Worm (Caenorhabditis elegans) whole organism, L1 larva: Measurements from ENCODE around the gene lap-2.

Experiments
- C04F5.9 ChIP-seq: sonication (generic microtip); optimal IDR thresholded peaks from 2 replicates; lab custom pipeline; 2016; ENCODE audit warnings: missing genetic modification characterization, missing compliant biosample characterization
- fos-1 ChIP-seq: fragments of 150-350 bp; optimal IDR thresholded peaks from 2 replicates; lab custom pipeline; 2014; ENCODE audit warnings: missing biosample characterization, missing genetic modification characterization
- zag-1 ChIP-seq: fragments of 150-350 bp; optimal IDR thresholded peaks from 2 replicates; lab custom pipeline; 2014; ENCODE audit warnings: missing biosample characterization, missing genetic modification characterization

- TF ChIP-seq fos-1 (tag; lab: Kevin White, UChicago) (no peak), zag-1 (tag; lab: Kevin White, UChicago) (no peak), C04F5.9 (tag; lab: Kevin White, UChicago) (no peak)
These were observed 10.3 kb upstream of the lap-2 start, which contains the start of gene W07G4.1 for ce11 chrV:13033223-13033622.
